Worm (Caenorhabditis elegans): ENCODE results near the gene F59B2.13.

Gene F59B2.13

DNA sequence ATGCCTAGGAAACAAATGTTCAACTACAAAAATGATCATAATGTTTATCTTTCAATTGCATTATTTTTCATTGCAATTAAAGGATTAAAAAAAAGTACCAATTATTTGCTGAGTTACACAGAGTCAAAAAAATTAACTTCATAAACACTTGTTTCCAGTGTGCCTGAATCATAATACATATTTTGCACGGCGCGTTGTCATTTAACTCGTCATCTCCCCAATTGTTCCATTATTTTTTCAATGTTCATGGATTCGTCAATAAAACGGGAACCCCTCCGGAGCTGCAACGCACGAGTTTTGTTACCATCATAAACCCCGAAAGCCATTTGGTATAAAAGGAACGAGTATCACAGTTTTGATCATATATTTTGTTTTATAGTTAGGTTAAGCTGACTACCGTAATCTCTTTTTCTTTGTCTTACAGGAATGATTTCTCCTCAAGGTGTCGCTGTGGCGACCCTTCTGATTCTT, 9.6 kb downstream of the F59B2.13 start, which contains the start of gene F59B2.12:
TSS of gene F59B2.12 (plus strand) at position 421 of the 471 bp plus-strand sequence.
- no peak for TF ChIP-seq aptf-3 (GFP tag; IDR thresholded peaks at IDR 0.05)
- no peak for TF ChIP-seq xnd-1 (tag; optimal IDR thresholded peaks at IDR 0.05)
- TF ChIP-seq lag-1 (GFP tag; IDR thresholded peaks at IDR 0.05): no peak
- no peak for TF ChIP-seq rcor-1 (GFP tag; IDR thresholded peaks at IDR 0.05)
- no peak for TF ChIP-seq ceh-27 (GFP tag; optimal IDR thresholded peaks at IDR 0.05)
- TF ChIP-seq zfh-2 (GFP tag; conservative IDR thresholded peaks at IDR 0.05): no peak
- no peak for TF ChIP-seq sptf-2 (GFP tag; optimal IDR thresholded peaks at IDR 0.05)
- TF ChIP-seq let-526 (GFP tag; IDR thresholded peaks at IDR 0.05): no peak
- TF ChIP-seq nhr-27 (tag; optimal IDR thresholded peaks at IDR 0.05): no peak

ce11 chrIII:9012309-9012708, 14.5 kb downstream of the F59B2.13 start, which contains the start of gene F59B2.9:
F59B2.9 (minus strand) TSS chrIII:9012409.
- TF ChIP-seq attf-5 (GFP tag; optimal IDR thresholded peaks at IDR 0.05) (no peak), ztf-18 (tag; optimal IDR thresholded peaks at IDR 0.05) (no peak), T07F8.4 (tag; optimal IDR thresholded peaks at IDR 0.05) (no peak), lin-40 (tag; optimal IDR thresholded peaks at IDR 0.05) (no peak), lsy-27 (tag; optimal IDR thresholded peaks at IDR 0.05; ENCODE audit: borderline replicate concordance, insufficient read depth) (no peak), let-526 (GFP tag; IDR thresholded peaks at IDR 0.05) (no peak), Y95B8A.8 (GFP tag; IDR thresholded peaks at IDR 0.05) (no peak), Y67H2A.10 (GFP tag; conservative IDR thresholded peaks at IDR 0.05) (no peak), Y56A3A.18 (GFP tag; IDR thresholded peaks at IDR 0.05) (no peak)

ce11 chrIII:9010047-9010446, 16.8 kb downstream of the F59B2.13 start, which contains the start of gene F59B2.8:
F59B2.8 (minus strand) TSS chrIII:9010197.
- TF ChIP-seq lin-26 (GFP tag; IDR thresholded peaks at IDR 0.05) (no peak), chd-7 (tag; optimal IDR thresholded peaks at IDR 0.05) (no peak), hlh-12 (tag; optimal IDR thresholded peaks at IDR 0.05) (no peak), F57C9.4 (tag; optimal IDR thresholded peaks at IDR 0.05) (no peak), ztf-22 (GFP tag; optimal IDR thresholded peaks at IDR 0.05) (no peak), rec-8 (tag; optimal IDR thresholded peaks at IDR 0.05) (no peak), K11D2.4 (GFP tag; IDR thresholded peaks at IDR 0.05) (no peak), let-607 (tag; optimal IDR thresholded peaks at IDR 0.05) (no peak), ztf-28 (GFP tag; IDR thresholded peaks at IDR 0.05) (no peak), F52B5.7 (tag; optimal IDR thresholded peaks at IDR 0.05) (no peak), D2030.7 (GFP tag; IDR thresholded peaks at IDR 0.05) (no peak), fkh-3 (tag; optimal IDR thresholded peaks at IDR 0.05) (no peak)

DNA sequence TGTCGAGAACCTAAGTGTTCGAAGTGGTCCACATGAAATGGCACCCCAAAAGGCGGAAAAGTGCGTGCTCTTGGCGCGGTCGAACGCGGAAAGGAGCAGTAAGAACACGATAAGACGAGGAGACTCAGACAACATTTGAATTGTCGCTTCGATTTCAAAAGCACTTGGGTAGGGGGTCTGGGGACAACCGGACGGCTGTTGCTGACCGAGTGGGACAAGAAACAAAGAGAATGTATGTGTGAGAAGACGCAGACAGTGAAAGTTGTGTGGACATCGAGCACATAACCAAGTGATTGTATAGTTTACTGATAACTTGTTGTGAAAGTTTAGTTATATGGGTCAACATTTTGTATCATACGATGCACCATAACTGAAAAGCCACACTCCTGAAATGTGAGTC, 19.7 kb downstream of the F59B2.13 start:
- TF ChIP-seq cebp-1 (GFP tag; IDR thresholded peaks at IDR 0.05) (peak; percentile 46; the same call in 1 of the 2 replicates), cebp-1 (tag; optimal IDR thresholded peaks at IDR 0.05) (no peak), madf-10 (tag; optimal IDR thresholded peaks at IDR 0.05) (no peak), attf-5 (GFP tag; optimal IDR thresholded peaks at IDR 0.05) (peak; percentile 29), lin-40 (tag; optimal IDR thresholded peaks at IDR 0.05) (no peak), nhr-80 (tag; optimal IDR thresholded peaks at IDR 0.05) (peak; percentile 78)
